Worm (Caenorhabditis elegans) whole organism, L4/young adult: Measurements from ENCODE around the gene srh-1.

Experiments
- W03F9.2 ChIP-seq: fragments of 150-350 bp; optimal IDR thresholded peaks from 2 replicates; lab custom pipeline; 2014; ENCODE audit warnings: missing biosample characterization, missing genetic modification characterization
- dao-5 ChIP-seq: sonication (generic microtip); optimal IDR thresholded peaks from 2 replicates; lab custom pipeline; 2016; ENCODE audit warnings: missing genotype, missing genetic modification characterization, moderate library complexity, missing compliant biosample characterization
- him-1 ChIP-seq: sonication (generic microtip); optimal IDR thresholded peaks from 2 replicates; lab custom pipeline; 2016; ENCODE audit warnings: missing genotype, missing genetic modification reagents, missing genetic modification characterization, missing compliant biosample characterization

DNA sequence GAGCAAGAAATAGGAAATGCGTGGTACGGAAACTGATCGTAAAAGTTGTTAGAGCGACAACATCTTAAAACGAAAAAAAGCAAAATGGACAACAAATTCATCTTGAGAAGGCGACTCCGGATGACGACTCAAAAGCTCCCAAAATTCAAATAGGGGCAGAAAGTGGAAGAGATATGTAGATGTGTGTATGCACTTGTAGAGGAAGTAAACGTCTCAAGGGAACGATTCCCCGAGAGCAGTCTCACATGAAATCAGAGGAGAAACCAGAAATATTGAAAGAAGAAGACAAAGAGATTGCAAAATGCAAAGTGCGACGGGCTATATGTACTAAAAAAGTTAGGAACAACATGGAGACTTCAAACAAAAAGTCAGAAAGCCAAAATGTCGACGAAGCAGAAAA lies 42.2 kb upstream of the srh-1 start, which contains the start of gene F57B7.2:
- TF ChIP-seq dao-5: no peak
- TF ChIP-seq him-1: no peak
- no peak for TF ChIP-seq W03F9.2 (tag; lab: Kevin White, UChicago)
